Worm (Caenorhabditis elegans) whole organism, L4 larva: ENCODE results near the gene ucr-2.1.

ENCODE experiments used
- F44E2.7 ChIP-seq: fragments of 200-800 bp; sonication (Bioruptor generic); IDR thresholded peaks from 2 replicates; pipeline ENCODE4 v2.1.2; 2022; ENCODE audit warnings: missing genetic modification characterization, missing compliant biosample characterization
- F49E8.2 ChIP-seq: sonication (generic microtip); optimal IDR thresholded peaks from 2 replicates; lab custom pipeline; 2016; ENCODE audit warnings: missing compliant biosample characterization, mild to moderate bottlenecking, missing genetic modification characterization, borderline replicate concordance
- T20F7.1 ChIP-seq: fragments of 200-800 bp; sonication (Bioruptor generic); optimal IDR thresholded peaks from 2 replicates; lab custom pipeline; 2018; ENCODE audit warnings: mild to moderate bottlenecking, missing genetic modification characterization, missing compliant biosample characterization
- Y105C5A.15 ChIP-seq: fragments of 200-800 bp; sonication (Bioruptor generic); IDR thresholded peaks from 2 replicates; pipeline ENCODE4 v1.3.6; 2022; ENCODE audit warnings: missing genetic modification characterization, missing compliant biosample characterization
- Y5F2A.4 ChIP-seq: fragments of 200-800 bp; sonication (Bioruptor generic); optimal IDR thresholded peaks from 2 replicates; lab custom pipeline; 2018; ENCODE audit warnings: mild to moderate bottlenecking, missing genetic modification characterization, missing compliant biosample characterization
- aha-1 ChIP-seq: fragments of 150-350 bp; peaks from one replicate; lab custom pipeline; 2014; ENCODE audit warnings: missing biosample characterization, missing genetic modification characterization
- arid-1 ChIP-seq: fragments of 200-800 bp; sonication (Bioruptor generic); conservative IDR thresholded peaks from 2 replicates; pipeline ENCODE4 v1.3.6; 2022; ENCODE audit warnings: missing genetic modification reagents, missing genetic modification characterization, missing compliant biosample characterization
- attf-4 ChIP-seq: sonication (generic microtip); optimal IDR thresholded peaks from 3 replicates; lab custom pipeline; 2017; ENCODE audit warnings: missing biosample characterization, missing genetic modification characterization
- ceh-62 ChIP-seq: sonication (generic microtip); optimal IDR thresholded peaks from 2 replicates; lab custom pipeline; 2017; ENCODE audit warnings: missing biosample characterization, missing genetic modification characterization
- ceh-82 ChIP-seq: sonication (generic microtip); optimal IDR thresholded peaks from 2 replicates; lab custom pipeline; 2017; ENCODE audit warnings: missing biosample characterization, missing genetic modification characterization
- cey-2 ChIP-seq: sonication (generic microtip); optimal IDR thresholded peaks from 3 replicates; lab custom pipeline; 2017; ENCODE audit warnings: missing genetic modification characterization, mild to moderate bottlenecking, missing compliant biosample characterization, antibody characterized with exemption, borderline replicate concordance; ENCODE audit not compliant: insufficient read depth
- daf-12 ChIP-seq: fragments of 150-350 bp; optimal IDR thresholded peaks from 2 replicates; lab custom pipeline; 2014; ENCODE audit warnings: missing biosample characterization, missing genetic modification reagents, missing genetic modification characterization
- daf-16 ChIP-seq, 3 experiments: sonication (generic microtip); optimal IDR thresholded peaks; 2 replicates each; lab custom pipeline; 2016 to 2017; ENCODE audit warnings: missing genetic modification characterization in 3 of 3, missing genetic modification reagents in 3 of 3, mild to moderate bottlenecking in 2 of 3, missing compliant biosample characterization in 2 of 3, missing biosample characterization in 1 of 3, moderate library complexity in 1 of 3
- daf-19 ChIP-seq: fragments of 200-800 bp; sonication (Bioruptor generic); conservative IDR thresholded peaks from 2 replicates; pipeline ENCODE4 v1.3.6; 2022; ENCODE audit warnings: missing genetic modification characterization, missing compliant biosample characterization
- dmd-6 ChIP-seq: fragments of 200-800 bp; sonication (Bioruptor generic); IDR thresholded peaks from 2 replicates; pipeline ENCODE4 v1.3.6; 2022; ENCODE audit warnings: missing genetic modification reagents, missing genetic modification characterization, missing compliant biosample characterization
- dve-1 ChIP-seq: sonication (generic microtip); optimal IDR thresholded peaks from 2 replicates; lab custom pipeline; 2017; ENCODE audit warnings: antibody characterized with exemption, mild to moderate bottlenecking, missing genetic modification characterization, missing compliant biosample characterization; ENCODE audit not compliant: insufficient read depth
- egl-27 ChIP-seq: sonication (generic microtip); optimal IDR thresholded peaks from 3 replicates; lab custom pipeline; 2017; ENCODE audit warnings: missing biosample characterization, missing genetic modification reagents, missing genetic modification characterization
- hif-1 ChIP-seq, 2 experiments: sonication (generic microtip); optimal IDR thresholded peaks; 2 replicates each; lab custom pipeline; 2016 to 2017; ENCODE audit warnings: missing compliant biosample characterization in 2 of 2, missing genetic modification characterization in 2 of 2, missing genetic modification reagents in 2 of 2, missing genotype in 2 of 2, mild to moderate bottlenecking in 1 of 2
- hlh-11 ChIP-seq: fragments of 200-800 bp; sonication (Bioruptor generic); optimal IDR thresholded peaks from 2 replicates; lab custom pipeline; 2018; ENCODE audit warnings: mild to moderate bottlenecking, missing genetic modification characterization, missing compliant biosample characterization
- hmg-1.1 ChIP-seq: fragments of 200-800 bp; sonication (Bioruptor generic); IDR thresholded peaks from 2 replicates; pipeline ENCODE4 v1.3.6; 2022; ENCODE audit warnings: missing genetic modification reagents, missing genetic modification characterization, missing compliant biosample characterization
- lin-1 ChIP-seq: fragments of 200-800 bp; sonication (Bioruptor generic); IDR thresholded peaks from 2 replicates; pipeline ENCODE4 v1.3.6; 2022; ENCODE audit warnings: missing genetic modification reagents, missing genetic modification characterization, missing compliant biosample characterization
- lin-15B ChIP-seq: fragments of 150-350 bp; sonication (generic microtip); optimal IDR thresholded peaks from 3 replicates; lab custom pipeline; 2014; ENCODE audit warnings: missing biosample characterization, missing genetic modification characterization
- mes-2 ChIP-seq: sonication (generic microtip); optimal IDR thresholded peaks from 2 replicates; lab custom pipeline; 2016; ENCODE audit warnings: missing genotype, mild to moderate bottlenecking, missing genetic modification characterization, missing compliant biosample characterization; ENCODE audit not compliant: poor library complexity, severe bottlenecking
- mxl-2 ChIP-seq: fragments of 200-800 bp; sonication (Bioruptor generic); conservative IDR thresholded peaks from 2 replicates; pipeline ENCODE4 v1.3.6; 2022; ENCODE audit warnings: missing genetic modification reagents, missing genetic modification characterization, missing compliant biosample characterization
- nhr-102 ChIP-seq: sonication (generic microtip); optimal IDR thresholded peaks from 2 replicates; lab custom pipeline; 2016; ENCODE audit warnings: mild to moderate bottlenecking, missing genetic modification characterization, moderate library complexity, missing compliant biosample characterization
- nhr-28 ChIP-seq: fragments of 150-350 bp; optimal IDR thresholded peaks from 2 replicates; lab custom pipeline; 2014; ENCODE audit warnings: missing biosample characterization, missing genetic modification characterization
- nhr-42 ChIP-seq: fragments of 200-800 bp; sonication (Bioruptor generic); IDR thresholded peaks from 2 replicates; pipeline ENCODE4 v1.3.6; 2022; ENCODE audit warnings: missing genetic modification characterization, missing compliant biosample characterization
- nhr-48 ChIP-seq: sonication (generic microtip); optimal IDR thresholded peaks from 2 replicates; lab custom pipeline; 2016; ENCODE audit warnings: mild to moderate bottlenecking, missing genetic modification characterization, missing compliant biosample characterization
- nhr-6 ChIP-seq: fragments of 150-350 bp; optimal IDR thresholded peaks from 2 replicates; lab custom pipeline; 2014; ENCODE audit warnings: missing biosample characterization, missing genetic modification characterization
- pha-4 ChIP-seq, 2 experiments: fragments of 150-350 bp in 1 of 2; fragments of 200-800 bp in 1 of 2; sonication (Bioruptor generic) in 1 of 2; IDR thresholded peaks in 1 of 2; optimal IDR thresholded peaks in 1 of 2; 2 replicates each; pipeline versions ENCODE4 v1.3.6 to Lab custom; 2014 to 2022; ENCODE audit warnings: missing genetic modification characterization in 2 of 2, missing genetic modification reagents in 2 of 2, missing biosample characterization in 1 of 2, missing compliant biosample characterization in 1 of 2
- php-3 ChIP-seq: fragments of 200-800 bp; sonication (Bioruptor generic); IDR thresholded peaks from 2 replicates; pipeline ENCODE4 v1.3.6; 2022; ENCODE audit warnings: missing genetic modification reagents, missing genetic modification characterization, missing compliant biosample characterization
- pqm-1 ChIP-seq: sonication (generic microtip); optimal IDR thresholded peaks from 2 replicates; lab custom pipeline; 2017; ENCODE audit warnings: missing biosample characterization, missing genetic modification characterization
- sdz-12 ChIP-seq: fragments of 200-800 bp; sonication (Bioruptor generic); optimal IDR thresholded peaks from 2 replicates; lab custom pipeline; 2018; ENCODE audit warnings: mild to moderate bottlenecking, missing genetic modification characterization, missing compliant biosample characterization
- spr-1 ChIP-seq: sonication (generic microtip); optimal IDR thresholded peaks from 2 replicates; lab custom pipeline; 2016; ENCODE audit warnings: mild to moderate bottlenecking, missing genetic modification characterization, missing compliant biosample characterization
- spr-3 ChIP-seq: fragments of 200-800 bp; sonication (Bioruptor generic); optimal IDR thresholded peaks from 2 replicates; lab custom pipeline; 2018; ENCODE audit warnings: mild to moderate bottlenecking, missing genetic modification characterization, missing compliant biosample characterization
- unc-130 ChIP-seq: sonication (generic microtip); optimal IDR thresholded peaks from 2 replicates; lab custom pipeline; 2016; ENCODE audit warnings: missing genetic modification reagents, missing genetic modification characterization, missing compliant biosample characterization
- unc-62 ChIP-seq, 3 experiments: fragments of 150-350 bp in 1 of 3; sonication (generic microtip); optimal IDR thresholded peaks in 2 of 3; peaks in 1 of 3; 1 replicate in 1 of 3; 2 replicates in 2 of 3; lab custom pipeline; 2014 to 2017; ENCODE audit warnings: missing biosample characterization in 3 of 3, missing genetic modification characterization in 3 of 3, missing genetic modification reagents in 3 of 3, missing genotype in 1 of 3
- zag-1 ChIP-seq: fragments of 150-350 bp; optimal IDR thresholded peaks from 2 replicates; lab custom pipeline; 2014; ENCODE audit warnings: missing biosample characterization, missing genetic modification characterization
- zip-2 ChIP-seq: fragments of 150-350 bp; optimal IDR thresholded peaks from 2 replicates; lab custom pipeline; 2014; ENCODE audit warnings: missing biosample characterization, missing genetic modification characterization

The ucr-2.1 gene

ce11 chrX:11996606-11997005, 21.6 kb upstream of the ucr-2.1 start:
- TF ChIP-seq cey-2 (tag; lab: Kevin White, UChicago), result no peak
- TF ChIP-seq pha-4 (GFP tag; IDR thresholded peaks at IDR 0.05; lab: Robert Waterston, UW), result no peak
- TF ChIP-seq pha-4 (tag; optimal IDR thresholded peaks at IDR 0.05; lab: Kevin White, UChicago), result no peak
- TF ChIP-seq ceh-82 (tag; lab: Kevin White, UChicago), result no peak
- TF ChIP-seq F44E2.7, result no peak
- TF ChIP-seq mxl-2 (GFP tag; lab: Robert Waterston, UW), result no peak
- TF ChIP-seq arid-1 (GFP tag; lab: Robert Waterston, UW), result no peak
- no peak for TF ChIP-seq spr-3 (GFP tag; lab: Kevin White, UChicago)
- TF ChIP-seq daf-16 (GFP tag; optimal IDR thresholded peaks at IDR 0.05; lab: Kevin White, UChicago), result no peak
- TF ChIP-seq daf-16 (tag; optimal IDR thresholded peaks at IDR 0.05; lab: Kevin White, UChicago), result peak; percentile 69
- TF ChIP-seq zag-1, result no peak
- peak; percentile 56 for TF ChIP-seq dve-1
- TF ChIP-seq hlh-11, result peak; percentile 17
- TF ChIP-seq egl-27 (tag; lab: Kevin White, UChicago), result no peak
- TF ChIP-seq pqm-1, result no peak
- TF ChIP-seq nhr-42 (GFP tag; lab: Robert Waterston, UW), result no peak

- TF ChIP-seq hlh-11, result peak; percentile 0
- peak; percentile 3 for TF ChIP-seq mes-2
- peak; percentile 55 for TF ChIP-seq dve-1
- TF ChIP-seq pqm-1, result peak; percentile 40
- peak; percentile 30 for TF ChIP-seq nhr-48
- TF ChIP-seq T20F7.1 (GFP tag; lab: Kevin White, UChicago), result no peak
- TF ChIP-seq daf-16 (GFP tag; optimal IDR thresholded peaks at IDR 0.05; lab: Kevin White, UChicago), result no peak
- TF ChIP-seq daf-16 (tag; optimal IDR thresholded peaks at IDR 0.05; lab: Kevin White, UChicago), result peak; percentile 41
- TF ChIP-seq aha-1 (tag; lab: Kevin White, UChicago), result peak; percentile 8
- no peak for TF ChIP-seq spr-3 (GFP tag; lab: Kevin White, UChicago)
- peak; percentile 55 for TF ChIP-seq dmd-6 (GFP tag; lab: Robert Waterston, UW)
Observed at ce11 chrX:11999573-11999972, 18.7 kb upstream of the ucr-2.1 start.

- TF ChIP-seq nhr-6, result no peak
- no peak for TF ChIP-seq F49E8.2
- no peak for TF ChIP-seq attf-4 (tag; lab: Kevin White, UChicago)
- no peak for TF ChIP-seq daf-16 (GFP tag; optimal IDR thresholded peaks at IDR 0.05; lab: Kevin White, UChicago)
- peak; percentile 38 for TF ChIP-seq daf-16 (tag; optimal IDR thresholded peaks at IDR 0.05; lab: Kevin White, UChicago)
- peak; percentile 2 for TF ChIP-seq aha-1 (tag; lab: Kevin White, UChicago)
- TF ChIP-seq pqm-1, result peak; percentile 67
- no peak for TF ChIP-seq sdz-12 (GFP tag; lab: Kevin White, UChicago)
- no peak for TF ChIP-seq nhr-102
- peak; percentile 28 for TF ChIP-seq dve-1
- TF ChIP-seq Y5F2A.4 (GFP tag; lab: Kevin White, UChicago), result no peak
- TF ChIP-seq T20F7.1 (GFP tag; lab: Kevin White, UChicago), result no peak
- TF ChIP-seq php-3, result 0 out of 2 replicates have a peak, but pooled peaks have one; percentile 28
- TF ChIP-seq hmg-1.1 (GFP tag; lab: Robert Waterston, UW), result no peak
- no peak for TF ChIP-seq unc-62 (GFP tag; optimal IDR thresholded peaks at IDR 0.05 in 1 of 2; lab: Kevin White, UChicago)
- TF ChIP-seq unc-62 (tag; optimal IDR thresholded peaks at IDR 0.05; lab: Kevin White, UChicago), result no peak
- TF ChIP-seq nhr-48, result peak; percentile 2
- TF ChIP-seq zip-2 (tag; lab: Kevin White, UChicago), result no peak
- no peak for TF ChIP-seq daf-19 (GFP tag; lab: Robert Waterston, UW)
- TF ChIP-seq hlh-11, result peak; percentile 57
- peak; percentile 64 for TF ChIP-seq nhr-28
- no peak for TF ChIP-seq pha-4 (GFP tag; IDR thresholded peaks at IDR 0.05; lab: Robert Waterston, UW)
- TF ChIP-seq pha-4 (tag; optimal IDR thresholded peaks at IDR 0.05; lab: Kevin White, UChicago), result no peak
- TF ChIP-seq daf-12 (tag; lab: Kevin White, UChicago), result no peak
- no peak for TF ChIP-seq unc-130 (GFP tag; lab: Kevin White, UChicago)
- no peak for TF ChIP-seq lin-15B (tag; lab: Kevin White, UChicago)
- TF ChIP-seq ceh-62 (tag; lab: Kevin White, UChicago), result no peak
- TF ChIP-seq spr-1 (tag; lab: Kevin White, UChicago), result no peak
- no peak for TF ChIP-seq Y105C5A.15 (GFP tag; lab: Robert Waterston, UW)
- TF ChIP-seq hif-1 (tag; optimal IDR thresholded peaks at IDR 0.05; lab: Kevin White, UChicago), result peak in 1 of 2 experiments; percentile 22
- TF ChIP-seq lin-1 (GFP tag; lab: Robert Waterston, UW), result 0 out of 2 replicates have a peak, but pooled peaks have one; percentile 20
- TF ChIP-seq dmd-6 (GFP tag; lab: Robert Waterston, UW), result no peak
- TF ChIP-seq, all 104 proteins: peak for 10
Observed at ce11 chrX:12001600-12001999, 16.6 kb upstream of the ucr-2.1 start.
